Fruit fly (Drosophila melanogaster) whole organism, adult: ENCODE measurements around the gene Rcd4.
A peak's percentile ranks its signal among the peaks of the same experiment; 100 is the strongest.

Source experiments
- CG11617 ChIP-seq: fragments of 200-800 bp; sonication (Bioruptor generic); optimal IDR thresholded peaks from 2 replicates; lab custom pipeline; 2017; ENCODE audit warnings: mild to moderate bottlenecking, missing biosample characterization, missing genetic modification reagents, missing genetic modification characterization
- CG12768 ChIP-seq: fragments of 200-800 bp; sonication (Bioruptor generic); optimal IDR thresholded peaks from 2 replicates; lab custom pipeline; 2017; ENCODE audit warnings: missing biosample characterization, missing genetic modification characterization, mild to moderate bottlenecking, moderate library complexity, missing genetic modification reagents
- CG14711 ChIP-seq: fragments of 200-800 bp; sonication (Bioruptor generic); optimal IDR thresholded peaks from 2 replicates; lab custom pipeline; 2018; ENCODE audit warnings: missing biosample characterization, mild to moderate bottlenecking, missing genetic modification characterization, moderate library complexity
- CG1620 ChIP-seq: fragments of 200-800 bp; sonication (Bioruptor generic); optimal IDR thresholded peaks from 2 replicates; lab custom pipeline; 2016; ENCODE audit warnings: missing biosample characterization, missing genetic modification characterization
- CG33017 ChIP-seq: fragments of 200-800 bp; sonication (Bioruptor generic); optimal IDR thresholded peaks from 2 replicates; lab custom pipeline; 2018; ENCODE audit warnings: missing biosample characterization, mild to moderate bottlenecking, missing genetic modification characterization, moderate library complexity
- CG5204 ChIP-seq: fragments of 200-800 bp; sonication (Bioruptor generic); optimal IDR thresholded peaks from 2 replicates; lab custom pipeline; 2016; ENCODE audit warnings: missing biosample characterization, missing genetic modification characterization
- CG7045 ChIP-seq: fragments of 200-800 bp; sonication (Bioruptor generic); optimal IDR thresholded peaks from 2 replicates; lab custom pipeline; 2017; ENCODE audit warnings: missing biosample characterization, mild to moderate bottlenecking, missing genetic modification characterization
- CG7101 ChIP-seq: fragments of 200-800 bp; sonication (Bioruptor generic); optimal IDR thresholded peaks from 2 replicates; lab custom pipeline; 2018; ENCODE audit warnings: missing biosample characterization, mild to moderate bottlenecking, missing genetic modification characterization, moderate library complexity
- Clk ChIP-seq: fragments of 200-800 bp; sonication (Bioruptor generic); optimal IDR thresholded peaks from 2 replicates; lab custom pipeline; 2017; ENCODE audit warnings: missing biosample characterization, missing genetic modification characterization
- Crg-1 ChIP-seq: fragments of 200-800 bp; sonication (Bioruptor generic); optimal IDR thresholded peaks from 2 replicates; lab custom pipeline; 2016; ENCODE audit warnings: missing biosample characterization, missing genetic modification characterization
- Hr96 ChIP-seq: fragments of 200-800 bp; sonication (Bioruptor generic); optimal IDR thresholded peaks from 2 replicates; lab custom pipeline; 2016; ENCODE audit warnings: missing biosample characterization, missing genetic modification characterization
- Mnt ChIP-seq: fragments of 200-800 bp; sonication (Bioruptor generic); optimal IDR thresholded peaks from 2 replicates; lab custom pipeline; 2016; ENCODE audit warnings: missing biosample characterization, mild to moderate bottlenecking, missing genetic modification characterization
- bab1 ChIP-seq: fragments of 200-800 bp; sonication (Bioruptor generic); optimal IDR thresholded peaks from 3 replicates; lab custom pipeline; 2019; ENCODE audit warnings: missing biosample characterization, mild to moderate bottlenecking, missing genetic modification characterization, moderate library complexity
- cic ChIP-seq: fragments of 200-800 bp; sonication (Bioruptor generic); optimal IDR thresholded peaks from 2 replicates; lab custom pipeline; 2017; ENCODE audit warnings: missing biosample characterization, mild to moderate bottlenecking, missing genetic modification characterization, moderate library complexity
- cnc ChIP-seq, 2 experiments: fragments of >200 bp; optimal IDR thresholded peaks; 2 replicates each; lab custom pipeline; 2017
- kay ChIP-seq: fragments of 200-800 bp; sonication (Bioruptor generic); peaks from one replicate; lab custom pipeline; 2016; ENCODE audit warnings: missing biosample characterization, missing genetic modification characterization, borderline replicate concordance
- ovo ChIP-seq: fragments of 200-800 bp; sonication (Bioruptor generic); optimal IDR thresholded peaks from 2 replicates; lab custom pipeline; 2016; ENCODE audit warnings: missing biosample characterization, missing genetic modification characterization
- pad ChIP-seq: fragments of 200-800 bp; sonication (Bioruptor generic); optimal IDR thresholded peaks from 3 replicates; lab custom pipeline; 2017; ENCODE audit warnings: missing biosample characterization, missing genetic modification characterization, mild to moderate bottlenecking, moderate library complexity, missing genetic modification reagents
- tj ChIP-seq: fragments of 200-800 bp; sonication (Bioruptor generic); optimal IDR thresholded peaks from 3 replicates; lab custom pipeline; 2017; ENCODE audit warnings: missing biosample characterization, mild to moderate bottlenecking, missing genetic modification characterization, moderate library complexity
- toe ChIP-seq: fragments of 200-800 bp; sonication (Bioruptor generic); optimal IDR thresholded peaks from 2 replicates; lab custom pipeline; 2016; ENCODE audit warnings: missing biosample characterization, missing genetic modification characterization

Rcd4 gene

DNA sequence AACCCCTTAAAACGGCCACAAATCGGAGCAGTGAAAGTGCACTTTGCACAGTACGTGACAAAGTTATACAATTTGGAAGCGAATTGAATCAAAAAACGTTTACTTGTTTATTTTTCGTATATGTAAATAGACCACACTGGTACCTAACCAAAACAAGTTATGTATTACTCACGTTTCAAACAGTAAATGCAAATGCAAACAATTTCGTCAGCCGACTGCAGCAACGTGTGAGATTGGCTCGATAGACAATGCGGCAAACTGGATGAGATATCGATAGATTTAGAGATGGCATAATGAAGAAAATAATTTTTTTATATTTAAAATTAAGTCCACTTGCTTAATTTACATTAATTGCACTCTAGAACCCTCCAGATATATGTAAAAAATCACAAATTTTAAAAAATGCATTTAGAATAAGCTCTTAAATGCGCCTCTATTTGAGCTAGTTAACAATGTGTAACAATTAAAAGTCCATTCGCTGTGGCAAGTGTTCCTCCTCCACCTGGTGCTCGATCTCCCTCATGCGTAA lies 1.1 kb upstream of the Rcd4 start, which contains the start of gene AlaRS:
AlaRS (minus strand) TSS at position 257 of the 529 bp plus-strand sequence.
- no peak for TF ChIP-seq Hr96 (GFP tag; lab: Kevin White, UChicago)
- peak; percentile 87 for TF ChIP-seq kay
- no peak for TF ChIP-seq cnc (optimal IDR thresholded peaks at IDR 0.05; lab: Kevin White, UChicago)
- TF ChIP-seq CG33017 = peak; percentile 60
- TF ChIP-seq CG5204 (GFP tag; lab: Kevin White, UChicago) = peak; percentile 37
- no peak for TF ChIP-seq Clk
- TF ChIP-seq CG7101 (tag; lab: Kevin White, UChicago) = peak; percentile 51
- TF ChIP-seq Crg-1 = peak; percentile 30
- peak; percentile 34 for TF ChIP-seq toe (GFP tag; lab: Kevin White, UChicago)
- peak; percentile 90 for TF ChIP-seq Mnt
- TF ChIP-seq bab1 (GFP tag; lab: Kevin White, UChicago) = peak; percentile 71
- TF ChIP-seq CG14711 (tag; lab: Kevin White, UChicago) = peak; percentile 52
- TF ChIP-seq pad (GFP tag; lab: Kevin White, UChicago) = no peak
- peak; percentile 61 for TF ChIP-seq CG12768
- no peak for TF ChIP-seq ovo
- peak; percentile 29 for TF ChIP-seq CG7045 (GFP tag; lab: Kevin White, UChicago)
- TF ChIP-seq CG1620 (GFP tag; lab: Kevin White, UChicago) = peak; percentile 40
- TF ChIP-seq cic = peak; percentile 24
- peak; percentile 70 for TF ChIP-seq CG11617 (GFP tag; lab: Kevin White, UChicago)
- peak; percentile 69 for TF ChIP-seq tj

DNA sequence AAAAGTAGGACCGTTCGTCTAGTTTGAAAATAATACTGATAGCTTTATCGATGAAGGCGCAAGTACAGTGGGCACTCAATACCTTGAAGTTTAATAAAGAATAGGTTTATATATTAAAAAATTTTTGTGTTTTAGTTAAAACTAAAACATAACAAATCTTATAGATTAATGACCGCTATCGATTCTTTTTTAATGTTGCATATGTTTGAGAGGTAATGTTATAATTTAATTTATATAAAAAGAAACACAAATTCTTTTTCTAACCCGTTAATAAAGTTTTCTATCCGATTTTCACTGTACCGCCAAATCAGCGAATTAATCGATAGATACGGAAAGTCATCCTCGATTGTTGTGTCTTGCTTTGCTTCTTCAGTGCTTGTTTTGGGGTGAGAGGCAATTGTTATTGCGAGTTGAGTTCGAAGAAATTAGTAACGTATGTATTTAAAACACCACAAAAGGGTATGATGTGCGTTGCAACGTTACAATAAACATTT lies 1.5 kb downstream of the Rcd4 start, which contains the start of the genes Dad1 and CG13384:
Dad1 (minus strand) TSS at position 30 of the 494 bp plus-strand sequence.
CG13384 (plus strand) TSS at position 348 of the 494 bp plus-strand sequence.
- TF ChIP-seq Clk (peak; percentile 85), CG7101 (tag; lab: Kevin White, UChicago) (peak; percentile 98), CG5204 (GFP tag; lab: Kevin White, UChicago) (peak; percentile 94), Mnt (peak; percentile 72), kay (peak; percentile 89), Crg-1 (peak; percentile 88), CG12768 (peak; percentile 96), tj (peak; percentile 88), cic (peak; percentile 81), CG14711 (tag; lab: Kevin White, UChicago) (peak; percentile 92), toe (GFP tag; lab: Kevin White, UChicago) (peak; percentile 89), CG1620 (GFP tag; lab: Kevin White, UChicago) (peak; percentile 85), pad (GFP tag; lab: Kevin White, UChicago) (peak; percentile 83), cnc (optimal IDR thresholded peaks at IDR 0.05; lab: Kevin White, UChicago) (no peak), CG7045 (GFP tag; lab: Kevin White, UChicago) (peak; percentile 94), Hr96 (GFP tag; lab: Kevin White, UChicago) (peak; percentile 79), bab1 (GFP tag; lab: Kevin White, UChicago) (peak; percentile 97), CG11617 (GFP tag; lab: Kevin White, UChicago) (peak; percentile 96), ovo (peak; percentile 78), CG33017 (peak; percentile 96)

DNA sequence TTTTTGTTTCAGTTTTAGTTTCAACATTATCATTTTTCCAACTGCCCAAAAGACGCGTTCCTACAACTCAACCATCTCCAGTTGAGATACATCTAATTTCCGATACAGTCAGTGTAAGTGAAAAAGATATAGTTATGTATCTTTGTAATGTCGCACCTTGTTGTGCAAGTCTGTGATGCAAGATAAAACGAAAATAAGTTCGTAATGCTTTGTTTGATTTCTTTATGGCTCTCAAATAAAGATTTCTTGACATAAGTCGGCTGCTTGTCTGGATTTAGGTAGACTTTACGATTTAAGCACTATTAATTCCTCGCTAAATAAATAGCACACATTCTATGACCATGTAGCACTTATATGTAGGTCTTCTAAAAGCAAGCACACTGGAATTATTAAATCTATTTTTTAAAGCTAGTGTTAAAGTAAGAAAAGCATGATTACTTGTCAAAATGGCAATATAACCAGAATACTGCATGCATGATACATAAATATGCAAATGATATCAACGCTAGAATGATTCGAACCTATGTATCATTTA lies 2.4 kb downstream of the Rcd4 start:
- TF ChIP-seq Mnt (no peak), CG1620 (GFP tag; lab: Kevin White, UChicago) (no peak), cnc (optimal IDR thresholded peaks at IDR 0.05; lab: Kevin White, UChicago) (no peak), CG14711 (tag; lab: Kevin White, UChicago) (peak; percentile 6), toe (GFP tag; lab: Kevin White, UChicago) (no peak), CG7045 (GFP tag; lab: Kevin White, UChicago) (peak; percentile 62), cic (peak; percentile 2), CG7101 (tag; lab: Kevin White, UChicago) (peak; percentile 12), kay (peak; percentile 92)

DNA sequence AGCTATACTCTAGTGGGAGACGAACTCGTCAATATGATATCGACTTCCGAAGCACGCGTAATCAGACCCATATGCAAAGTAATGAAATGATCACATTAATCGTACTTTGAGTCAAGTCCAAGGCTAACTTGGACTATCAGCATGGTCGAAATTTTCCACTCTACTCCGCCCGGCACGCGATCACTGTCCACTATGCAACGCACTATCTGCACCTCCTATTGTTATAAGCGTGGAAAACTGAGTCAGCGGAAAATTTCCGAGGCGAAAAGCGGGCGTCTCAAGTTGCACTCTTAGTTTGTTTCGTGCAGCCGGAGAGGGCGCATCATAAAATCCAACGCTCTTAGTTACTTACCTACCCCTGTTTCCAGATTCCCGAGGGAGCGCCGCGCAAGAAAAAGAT lies 3.2 kb downstream of the Rcd4 start:
- TF ChIP-seq bab1 (GFP tag; lab: Kevin White, UChicago) = no peak
- peak; percentile 91 for TF ChIP-seq tj
- TF ChIP-seq cic = no peak

DNA sequence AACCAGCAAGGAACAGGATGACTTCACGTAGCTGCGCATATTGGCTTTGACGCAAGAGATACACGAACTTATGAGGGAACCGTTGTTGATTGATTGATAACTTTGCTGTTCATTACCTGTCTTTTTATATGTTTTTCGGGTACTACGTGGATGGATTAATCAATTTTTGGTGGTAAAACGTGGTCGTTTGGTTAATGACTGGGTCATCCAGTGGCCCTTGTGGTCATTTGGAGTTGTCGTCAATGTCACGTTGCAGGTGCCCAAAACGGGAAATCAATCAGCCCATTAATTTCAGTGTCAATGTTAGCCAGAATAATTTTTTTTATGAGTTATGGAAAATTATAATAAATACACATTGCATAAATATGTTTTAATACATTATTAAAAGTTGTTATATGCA lies 6.6 kb downstream of the Rcd4 start, which contains the start of gene CG42819:
CG42819 (minus strand) TSS at position 101 of the 400 bp plus-strand sequence.
- TF ChIP-seq pad (GFP tag; lab: Kevin White, UChicago) (no peak), bab1 (GFP tag; lab: Kevin White, UChicago) (no peak), CG1620 (GFP tag; lab: Kevin White, UChicago) (no peak), cic (no peak), Mnt (no peak), cnc (optimal IDR thresholded peaks at IDR 0.05; lab: Kevin White, UChicago) (no peak), Hr96 (GFP tag; lab: Kevin White, UChicago) (no peak), CG14711 (tag; lab: Kevin White, UChicago) (no peak), Crg-1 (no peak), CG12768 (no peak), CG11617 (GFP tag; lab: Kevin White, UChicago) (no peak), toe (GFP tag; lab: Kevin White, UChicago) (no peak), kay (no peak), CG5204 (GFP tag; lab: Kevin White, UChicago) (no peak), tj (no peak)

DNA sequence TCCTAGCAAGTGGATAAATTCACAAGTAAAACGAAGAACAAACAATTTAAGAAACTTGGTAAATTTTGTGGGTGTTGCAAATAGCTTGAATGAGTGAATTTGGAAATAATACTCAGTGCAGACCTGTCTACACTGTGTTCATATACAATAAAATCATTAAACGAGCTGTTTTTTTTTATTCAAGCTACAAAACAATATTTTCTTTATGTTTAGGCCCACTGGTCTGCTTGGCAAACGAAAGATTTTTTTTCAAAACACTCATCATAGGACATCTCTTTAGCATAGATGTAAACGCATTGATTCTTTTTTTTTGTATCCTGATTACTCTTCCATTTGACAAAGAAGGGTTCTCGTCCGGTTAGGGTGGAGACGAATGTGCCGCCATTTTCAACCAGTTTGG lies 9.6 kb downstream of the Rcd4 start, which contains the start of gene CG42820:
CG42820 (minus strand) TSS at position 101 of the 400 bp plus-strand sequence.
- TF ChIP-seq Mnt = no peak
- no peak for TF ChIP-seq CG5204 (GFP tag; lab: Kevin White, UChicago)
- no peak for TF ChIP-seq CG12768
- TF ChIP-seq ovo = no peak
- TF ChIP-seq Clk = no peak
- TF ChIP-seq CG14711 (tag; lab: Kevin White, UChicago) = no peak
- TF ChIP-seq cic = no peak
- TF ChIP-seq cnc (optimal IDR thresholded peaks at IDR 0.05; lab: Kevin White, UChicago) = no peak
- no peak for TF ChIP-seq Crg-1
- TF ChIP-seq kay = no peak
- no peak for TF ChIP-seq CG7101 (tag; lab: Kevin White, UChicago)
- TF ChIP-seq tj = no peak
- no peak for TF ChIP-seq toe (GFP tag; lab: Kevin White, UChicago)
- no peak for TF ChIP-seq CG33017
- TF ChIP-seq bab1 (GFP tag; lab: Kevin White, UChicago) = no peak
- no peak for TF ChIP-seq CG1620 (GFP tag; lab: Kevin White, UChicago)
- TF ChIP-seq CG7045 (GFP tag; lab: Kevin White, UChicago) = no peak
- TF ChIP-seq Hr96 (GFP tag; lab: Kevin White, UChicago) = no peak
- no peak for TF ChIP-seq CG11617 (GFP tag; lab: Kevin White, UChicago)
